Worm (Caenorhabditis elegans) whole organism, young adult: ENCODE data around the gene F58B6.1.

Experiments
- B0261.1 ChIP-seq: sonication (generic microtip); optimal IDR thresholded peaks from 2 replicates; lab custom pipeline; 2016; ENCODE audit warnings: mild to moderate bottlenecking, missing genetic modification characterization, moderate library complexity, missing compliant biosample characterization
- B0336.3 ChIP-seq: fragments of 200-800 bp; sonication (Bioruptor generic); IDR thresholded peaks from 2 replicates; pipeline ENCODE4 v1.3.6; 2022; ENCODE audit warnings: missing genetic modification characterization, missing compliant biosample characterization
- D2030.7 ChIP-seq: fragments of 200-800 bp; sonication (Bioruptor generic); IDR thresholded peaks from 2 replicates; pipeline ENCODE4 v1.3.6; 2022; ENCODE audit warnings: missing genetic modification reagents, missing genetic modification characterization, missing compliant biosample characterization
- F22D6.2 ChIP-seq: sonication (generic microtip); optimal IDR thresholded peaks from 2 replicates; lab custom pipeline; 2016; ENCODE audit warnings: mild to moderate bottlenecking, missing genetic modification characterization, missing compliant biosample characterization
- F37B4.10 ChIP-seq: fragments of 200-800 bp; sonication (Bioruptor generic); IDR thresholded peaks from 2 replicates; pipeline ENCODE4 v1.3.6; 2022; ENCODE audit warnings: missing genetic modification characterization, missing compliant biosample characterization
- T07F8.4 ChIP-seq: sonication (generic microtip); optimal IDR thresholded peaks from 2 replicates; lab custom pipeline; 2016; ENCODE audit warnings: mild to moderate bottlenecking, missing genetic modification characterization, moderate library complexity, missing compliant biosample characterization
- Y53G8AR.9 ChIP-seq: fragments of 200-800 bp; sonication (Bioruptor generic); conservative IDR thresholded peaks from 2 replicates; pipeline ENCODE4 v1.3.6; 2022; ENCODE audit warnings: missing genetic modification reagents, missing genetic modification characterization, missing compliant biosample characterization
- aptf-3 ChIP-seq: fragments of 200-800 bp; sonication (Bioruptor generic); IDR thresholded peaks from 2 replicates; pipeline ENCODE4 v1.3.6; 2022; ENCODE audit warnings: missing genetic modification characterization, missing compliant biosample characterization
- atf-7 ChIP-seq: sonication (generic microtip); optimal IDR thresholded peaks from 2 replicates; lab custom pipeline; 2017; ENCODE audit warnings: mild to moderate bottlenecking, missing genetic modification characterization, missing compliant biosample characterization
- attf-3 ChIP-seq: fragments of 200-800 bp; sonication (Bioruptor generic); conservative IDR thresholded peaks from 2 replicates; pipeline ENCODE4 v1.3.6; 2022; ENCODE audit warnings: missing genetic modification reagents, missing genetic modification characterization, missing compliant biosample characterization
- attf-6 ChIP-seq: fragments of 200-800 bp; sonication (Bioruptor generic); IDR thresholded peaks from 2 replicates; pipeline ENCODE4 v1.3.6; 2022; ENCODE audit warnings: missing genetic modification reagents, missing genetic modification characterization, missing compliant biosample characterization
- cebp-1 ChIP-seq, 2 experiments: fragments of 200-800 bp in 1 of 2; sonication (Bioruptor generic) in 1 of 2; sonication (generic microtip) in 1 of 2; IDR thresholded peaks in 1 of 2; optimal IDR thresholded peaks in 1 of 2; 2 replicates each; pipeline versions ENCODE4 v1.3.6 to Lab custom; 2017 to 2022; ENCODE audit warnings: missing compliant biosample characterization in 2 of 2, missing genetic modification characterization in 2 of 2, mild to moderate bottlenecking in 1 of 2, missing genetic modification reagents in 1 of 2, moderate library complexity in 1 of 2
- ceh-100 ChIP-seq: fragments of 200-800 bp; sonication (Bioruptor generic); IDR thresholded peaks from 2 replicates; pipeline ENCODE4 v1.3.6; 2022; ENCODE audit warnings: missing genetic modification reagents, missing genetic modification characterization, missing compliant biosample characterization
- die-1 ChIP-seq: sonication (generic microtip); optimal IDR thresholded peaks from 2 replicates; lab custom pipeline; 2016; ENCODE audit warnings: missing genotype, mild to moderate bottlenecking, missing genetic modification characterization, missing compliant biosample characterization
- dox-1 ChIP-seq: fragments of 200-800 bp; sonication (Bioruptor generic); IDR thresholded peaks from 2 replicates; pipeline ENCODE4 v1.3.6; 2022; ENCODE audit warnings: missing genetic modification reagents, missing genetic modification characterization, missing compliant biosample characterization
- efl-1 ChIP-seq: fragments of 150-350 bp; optimal IDR thresholded peaks from 2 replicates; lab custom pipeline; 2014; ENCODE audit warnings: missing biosample characterization, missing genetic modification reagents, missing genetic modification characterization
- egl-18 ChIP-seq: fragments of 200-800 bp; sonication (Bioruptor generic); IDR thresholded peaks from 2 replicates; pipeline ENCODE4 v1.3.6; 2022; ENCODE audit warnings: missing genetic modification reagents, missing genetic modification characterization, missing compliant biosample characterization
- gei-17 ChIP-seq: fragments of 200-800 bp; sonication (Bioruptor generic); optimal IDR thresholded peaks from 2 replicates; lab custom pipeline; 2018; ENCODE audit warnings: mild to moderate bottlenecking, missing genetic modification characterization, missing compliant biosample characterization
- hrde-1 ChIP-seq: sonication (generic microtip); optimal IDR thresholded peaks from 2 replicates; lab custom pipeline; 2016; ENCODE audit warnings: missing genetic modification characterization, mild to moderate bottlenecking, missing compliant biosample characterization, moderate library complexity, missing genotype, missing genetic modification reagents, borderline replicate concordance
- hsf-1 ChIP-seq: fragments of 200-800 bp; sonication (Bioruptor generic); IDR thresholded peaks from 2 replicates; pipeline ENCODE4 v1.3.6; 2022; ENCODE audit warnings: missing genetic modification reagents, missing genetic modification characterization, missing compliant biosample characterization
- let-607 ChIP-seq, 2 experiments: fragments of 200-800 bp in 1 of 2; sonication (Bioruptor generic) in 1 of 2; sonication (generic microtip) in 1 of 2; optimal IDR thresholded peaks; 2 replicates each; lab custom pipeline; 2016 to 2018; ENCODE audit warnings: mild to moderate bottlenecking in 2 of 2, missing compliant biosample characterization in 2 of 2, missing genetic modification characterization in 2 of 2, moderate library complexity in 2 of 2, missing genotype in 1 of 2
- lin-26 ChIP-seq: fragments of 200-800 bp; sonication (Bioruptor generic); IDR thresholded peaks from 2 replicates; pipeline ENCODE4 v1.3.6; 2022; ENCODE audit warnings: missing genetic modification reagents, missing genetic modification characterization, missing compliant biosample characterization
- lsl-1 ChIP-seq: fragments of 200-800 bp; sonication (Bioruptor generic); optimal IDR thresholded peaks from 2 replicates; lab custom pipeline; 2018; ENCODE audit warnings: mild to moderate bottlenecking, missing genetic modification characterization, moderate library complexity, missing compliant biosample characterization
- mcd-1 ChIP-seq: fragments of 200-800 bp; sonication (Bioruptor generic); IDR thresholded peaks from 2 replicates; pipeline ENCODE4 v1.3.6; 2022; ENCODE audit warnings: missing genetic modification reagents, missing genetic modification characterization, missing compliant biosample characterization
- mes-4 ChIP-seq: sonication (generic microtip); optimal IDR thresholded peaks from 2 replicates; lab custom pipeline; 2016; ENCODE audit warnings: missing genotype, missing genetic modification characterization, missing compliant biosample characterization
- nhr-80 ChIP-seq: sonication (generic microtip); optimal IDR thresholded peaks from 2 replicates; lab custom pipeline; 2016; ENCODE audit warnings: missing genetic modification characterization, missing compliant biosample characterization
- rpc-1 ChIP-seq, 2 experiments: fragments of 150-350 bp in 1 of 2; sonication (generic microtip) in 1 of 2; optimal IDR thresholded peaks; 2 replicates each; lab custom pipeline; 2014 to 2018; ENCODE audit warnings: missing biosample characterization in 1 of 2, missing genetic modification characterization in 1 of 2, missing genetic modification reagents in 1 of 2, missing genotype in 1 of 2
- snpc-3.4 ChIP-seq: sonication (generic microtip); optimal IDR thresholded peaks from 2 replicates; lab custom pipeline; 2017; ENCODE audit warnings: missing genetic modification characterization, mild to moderate bottlenecking, missing compliant biosample characterization, antibody characterized with exemption, moderate library complexity, missing genotype, missing genetic modification reagents
- snpc-4 ChIP-seq, 5 experiments: fragments of 150-350 bp in 1 of 5; sonication (generic microtip) in 4 of 5; optimal IDR thresholded peaks; 2 replicates each; lab custom pipeline; 2014 to 2018; ENCODE audit warnings: missing genetic modification characterization in 5 of 5, missing biosample characterization in 3 of 5, antibody characterized with exemption in 2 of 5, mild to moderate bottlenecking in 2 of 5, missing compliant biosample characterization in 2 of 5, missing genotype in 2 of 5, moderate library complexity in 2 of 5, missing genetic modification reagents in 1 of 5
- tbp1 ChIP-seq: fragments of 200-800 bp; sonication (Bioruptor generic); optimal IDR thresholded peaks from 2 replicates; lab custom pipeline; 2018; ENCODE audit warnings: mild to moderate bottlenecking, missing genetic modification characterization, missing compliant biosample characterization
- tlf-1 ChIP-seq: fragments of 200-800 bp; sonication (Bioruptor generic); optimal IDR thresholded peaks from 2 replicates; lab custom pipeline; 2018; ENCODE audit warnings: mild to moderate bottlenecking, missing genetic modification characterization, missing compliant biosample characterization
- unc-130 ChIP-seq: sonication (generic microtip); optimal IDR thresholded peaks from 2 replicates; lab custom pipeline; 2016; ENCODE audit warnings: missing genetic modification reagents, missing genetic modification characterization, missing compliant biosample characterization
- xnd-1 ChIP-seq: sonication (generic microtip); optimal IDR thresholded peaks from 2 replicates; lab custom pipeline; 2016; ENCODE audit warnings: missing genotype, missing genetic modification reagents, missing genetic modification characterization, missing compliant biosample characterization
- ztf-18 ChIP-seq: sonication (generic microtip); optimal IDR thresholded peaks from 2 replicates; lab custom pipeline; 2016; ENCODE audit warnings: missing genotype, mild to moderate bottlenecking, missing genetic modification characterization, missing compliant biosample characterization

Gene F58B6.1

DNA sequence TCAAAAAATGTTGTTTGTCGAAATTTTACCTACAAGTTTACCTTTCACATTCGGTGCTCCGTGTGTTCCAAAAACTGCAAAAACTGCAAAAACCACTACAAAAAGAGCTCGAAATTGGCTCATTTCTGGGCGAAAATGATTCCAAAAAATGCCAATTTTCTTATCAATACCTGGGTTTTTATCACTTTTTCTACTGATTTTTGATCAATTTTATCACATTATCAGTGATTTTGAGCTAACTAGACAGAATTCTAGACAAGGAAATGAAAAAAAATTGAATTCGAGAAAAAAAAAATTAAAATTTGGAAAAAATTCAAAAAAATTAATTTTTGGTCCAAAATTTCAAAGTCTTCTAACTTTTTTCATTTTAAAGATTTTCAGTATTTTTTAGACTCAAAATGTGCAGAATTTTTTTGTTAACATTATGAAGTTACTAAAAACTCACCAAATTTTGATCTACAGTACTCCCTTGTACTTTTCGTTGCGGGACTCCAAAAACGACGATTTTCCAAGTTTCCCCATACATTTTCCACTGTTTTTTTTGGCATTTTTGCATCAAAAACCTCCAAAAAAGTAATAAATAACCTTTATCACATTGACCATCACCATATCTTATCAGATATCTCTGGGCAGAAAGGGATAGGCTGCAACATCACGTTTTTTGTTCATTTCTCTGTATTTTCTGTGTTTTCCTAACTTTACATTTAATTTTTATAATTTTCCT is at the start of gene F58B6.1, which contains the start of gene acsd-1:
F58B6.1 (minus strand) TSS at position 133 of the 724 bp plus-strand sequence.
acsd-1 (plus strand) TSS at position 674 of the 724 bp plus-strand sequence.
- TF ChIP-seq egl-18 (GFP tag; lab: Robert Waterston, UW) (no peak), hrde-1 (tag; lab: Kevin White, UChicago) (no peak), attf-3 (GFP tag; lab: Robert Waterston, UW) (no peak), tlf-1 (no peak), unc-130 (no peak), aptf-3 (GFP tag; lab: Robert Waterston, UW) (no peak), snpc-4 (GFP tag; optimal IDR thresholded peaks at IDR 0.05; lab: Kevin White, UChicago) (no peak), snpc-4 (tag; optimal IDR thresholded peaks at IDR 0.05; lab: Kevin White, UChicago) (no peak), efl-1 (GFP tag; lab: Kevin White, UChicago) (no peak), tbp1 (GFP tag; lab: Kevin White, UChicago) (no peak), attf-6 (GFP tag; lab: Robert Waterston, UW) (no peak), xnd-1 (no peak), hsf-1 (no peak), Y53G8AR.9 (GFP tag; lab: Robert Waterston, UW) (no peak), gei-17 (GFP tag; lab: Kevin White, UChicago) (no peak), F37B4.10 (GFP tag; lab: Robert Waterston, UW) (no peak), let-607 (tag; optimal IDR thresholded peaks at IDR 0.05; lab: Kevin White, UChicago) (no peak), cebp-1 (GFP tag; IDR thresholded peaks at IDR 0.05; lab: Robert Waterston, UW) (no peak), cebp-1 (tag; optimal IDR thresholded peaks at IDR 0.05; lab: Kevin White, UChicago) (no peak), F22D6.2 (no peak)

DNA sequence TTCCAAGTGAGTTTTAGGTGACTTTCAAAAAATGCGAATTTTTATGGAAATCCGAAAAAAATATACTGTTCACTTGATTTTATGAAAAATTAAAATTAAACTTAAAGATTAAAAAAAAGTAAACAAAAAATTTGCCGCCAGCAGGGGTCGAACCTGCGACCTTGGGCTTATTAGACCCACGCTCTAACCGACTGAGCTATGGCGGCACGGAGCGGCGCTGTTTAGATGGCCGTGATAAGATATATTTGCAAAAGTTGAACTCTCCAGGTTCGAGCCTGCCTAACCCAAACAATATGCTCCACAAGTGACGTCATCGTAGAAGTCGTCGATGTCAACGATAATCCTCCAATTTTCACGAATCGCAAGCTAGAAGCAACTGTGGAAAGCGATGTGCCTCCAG is 48.9 kb upstream of the F58B6.1 start:
- TF ChIP-seq snpc-3.4 (tag; lab: Kevin White, UChicago): peak; percentile 20
- TF ChIP-seq T07F8.4 (tag; lab: Kevin White, UChicago): no peak
- 0 out of 2 replicates have a peak, but pooled peaks have one; percentile 29 for TF ChIP-seq mcd-1 (GFP tag; lab: Robert Waterston, UW)
- no peak for TF ChIP-seq attf-6 (GFP tag; lab: Robert Waterston, UW)
- 0 out of 2 replicates have a peak, but pooled peaks have one; percentile 16 for TF ChIP-seq ceh-100
- TF ChIP-seq B0336.3: no peak
- TF ChIP-seq efl-1 (GFP tag; lab: Kevin White, UChicago): no peak
- TF ChIP-seq B0261.1 (tag; lab: Kevin White, UChicago): peak; percentile 69
- TF ChIP-seq atf-7 (tag; lab: Kevin White, UChicago): peak; percentile 13
- TF ChIP-seq nhr-80 (tag; lab: Kevin White, UChicago): no peak
- peak; percentile 56 for TF ChIP-seq D2030.7 (GFP tag; lab: Robert Waterston, UW)
- peak; percentile 89 for TF ChIP-seq tbp1 (GFP tag; lab: Kevin White, UChicago)
- TF ChIP-seq dox-1: 0 out of 2 replicates have a peak, but pooled peaks have one; percentile 23
- no peak for TF ChIP-seq F37B4.10 (GFP tag; lab: Robert Waterston, UW)
- peak; percentile 51 for TF ChIP-seq rpc-1 (optimal IDR thresholded peaks at IDR 0.05; lab: Kevin White, UChicago)
- peak; percentile 73 for TF ChIP-seq rpc-1 (tag; optimal IDR thresholded peaks at IDR 0.05; lab: Kevin White, UChicago)
- TF ChIP-seq ztf-18: peak; percentile 48
- TF ChIP-seq lsl-1 (GFP tag; lab: Kevin White, UChicago): peak; percentile 16
- TF ChIP-seq die-1 (tag; lab: Kevin White, UChicago): peak; percentile 51
- TF ChIP-seq lin-26: 0 out of 2 replicates have a peak, but pooled peaks have one; percentile 50
- no peak for TF ChIP-seq mes-4
